Fruit fly (Drosophila melanogaster) whole organism, prepupa: ENCODE data around the gene CG11454.

Source experiments
- Blimp-1 ChIP-seq: fragments of 200-800 bp; sonication (Bioruptor generic); optimal IDR thresholded peaks from 3 replicates; lab custom pipeline; 2017; ENCODE audit warnings: missing biosample characterization, missing genetic modification characterization, mild to moderate bottlenecking, moderate library complexity, missing genetic modification reagents
- Eip75B ChIP-seq: fragments of 200-800 bp; sonication (Bioruptor generic); optimal IDR thresholded peaks from 3 replicates; lab custom pipeline; 2016; ENCODE audit warnings: missing biosample characterization, missing genetic modification characterization
- Eip78C ChIP-seq: fragments of 200-800 bp; sonication (Bioruptor generic); peaks from one replicate; lab custom pipeline; 2016; ENCODE audit warnings: missing biosample characterization, missing genetic modification characterization
- Lpt ChIP-seq: fragments of 200-800 bp; sonication (Bioruptor generic); optimal IDR thresholded peaks from 3 replicates; lab custom pipeline; 2016; ENCODE audit warnings: missing biosample characterization, missing genetic modification characterization
- Sox102F ChIP-seq: fragments of 200-800 bp; sonication (Bioruptor generic); optimal IDR thresholded peaks from 2 replicates; lab custom pipeline; 2016; ENCODE audit warnings: missing biosample characterization, mild to moderate bottlenecking, missing genetic modification characterization

dm6 chr2L:168270-168901 lies 25.3 kb downstream of the CG11454 start:
- TF ChIP-seq Sox102F (GFP tag; lab: Kevin White, UChicago) (no peak), Lpt (GFP tag; lab: Kevin White, UChicago) (no peak), Blimp-1 (GFP tag; lab: Kevin White, UChicago) (no peak), Eip78C (peak; percentile 54), Eip75B (GFP tag; lab: Kevin White, UChicago) (no peak)
